Worm (Caenorhabditis elegans) whole organism, L2 larva: ENCODE data around the gene C54F6.5.

Experiments
- ama-1 ChIP-seq: fragments of 150-350 bp; optimal IDR thresholded peaks from 2 replicates; lab custom pipeline; 2018; ENCODE audit warnings: inconsistent platforms
- lin-39 ChIP-seq: fragments of 150-350 bp; optimal IDR thresholded peaks from 2 replicates; lab custom pipeline; 2014; ENCODE audit warnings: missing biosample characterization, missing genetic modification reagents, missing genetic modification characterization
- mdl-1 ChIP-seq, 2 experiments: fragments of 150-350 bp in 1 of 2; sonication (generic microtip) in 1 of 2; optimal IDR thresholded peaks; 2 replicates each; lab custom pipeline; 2017; ENCODE audit warnings: missing biosample characterization in 2 of 2, missing genetic modification characterization in 2 of 2
- nhr-10 ChIP-seq: sonication (generic microtip); optimal IDR thresholded peaks from 2 replicates; lab custom pipeline; 2017; ENCODE audit warnings: missing biosample characterization, missing genetic modification characterization

DNA sequence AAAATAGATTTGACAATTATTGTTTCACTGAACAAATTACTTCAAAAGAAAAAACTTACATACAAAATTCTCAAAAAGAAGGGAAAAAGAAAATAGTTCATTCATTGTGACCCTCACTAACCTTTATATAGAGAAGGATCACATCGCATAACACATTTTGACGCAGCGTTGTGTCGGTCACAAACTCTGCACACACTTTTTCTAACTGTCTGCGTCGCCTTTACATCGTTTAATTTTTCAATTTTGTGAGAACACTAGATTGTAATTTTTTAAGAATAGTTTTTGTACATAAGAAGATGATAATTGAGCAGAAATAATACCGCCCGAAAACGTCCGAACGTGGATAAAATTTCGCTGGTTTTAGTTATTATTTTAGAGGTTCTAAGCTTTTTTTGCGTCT is 48.0 kb upstream of the C54F6.5 start, which contains the start of gene C18B10.6:
- TF ChIP-seq nhr-10 (tag; lab: Kevin White, UChicago), result no peak
- TF ChIP-seq ama-1 (lab: Kevin White, UChicago), result no peak
- TF ChIP-seq mdl-1 (tag; optimal IDR thresholded peaks at IDR 0.05; lab: Kevin White, UChicago), result no peak
- TF ChIP-seq lin-39 (tag; lab: Kevin White, UChicago), result no peak
